Worm (Caenorhabditis elegans): ENCODE results near the gene Y39G8C.2.
A peak's percentile ranks its signal among the peaks of the same experiment; 100 is the strongest.

The Y39G8C.2 gene

DNA sequence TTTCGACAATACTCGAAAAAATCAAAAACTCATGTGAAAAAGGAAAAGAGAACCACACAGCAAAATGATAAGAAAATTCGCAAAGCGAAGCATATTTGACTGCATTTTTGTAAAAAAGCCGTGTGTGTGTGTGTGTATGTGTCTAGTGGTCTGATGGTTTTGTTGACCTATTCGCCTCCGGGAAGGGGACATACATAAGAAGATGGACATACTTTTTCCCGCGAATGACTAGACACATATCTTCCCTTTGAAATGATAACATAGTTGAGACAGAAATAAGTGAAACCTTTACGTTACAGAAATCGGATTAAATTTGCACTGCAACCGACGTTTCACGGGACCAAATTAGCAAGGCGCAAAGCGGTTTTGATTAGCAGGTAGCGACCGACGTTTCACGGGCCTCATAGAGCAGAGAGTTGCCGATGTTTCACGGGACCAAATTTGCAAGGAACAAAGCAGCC is 45.9 kb downstream of the Y39G8C.2 start (continued):
- no peak for TF ChIP-seq rnt-1 (tag; optimal IDR thresholded peaks at IDR 0.05)
- no peak for TF ChIP-seq Y116A8C.19 (tag; optimal IDR thresholded peaks at IDR 0.05; ENCODE audit: borderline replicate concordance)
- no peak for TF ChIP-seq unc-86 (tag; optimal IDR thresholded peaks at IDR 0.05)
- TF ChIP-seq elt-2 (tag; optimal IDR thresholded peaks at IDR 0.05) = peak; percentile 54
- TF ChIP-seq pqm-1 (tag; optimal IDR thresholded peaks at IDR 0.05) = no peak
- TF ChIP-seq efl-3 (GFP tag; optimal IDR thresholded peaks at IDR 0.05) = no peak
- no peak for TF ChIP-seq lir-3 (tag; optimal IDR thresholded peaks at IDR 0.05; ENCODE audit: poor library complexity)
- TF ChIP-seq blmp-1 (tag; optimal IDR thresholded peaks at IDR 0.05) = peak; percentile 56
- TF ChIP-seq ceh-82 (tag; optimal IDR thresholded peaks at IDR 0.05) = no peak
- TF ChIP-seq lsy-2 (tag; optimal IDR thresholded peaks at IDR 0.05) = no peak
- TF ChIP-seq snpc-4 (tag; optimal IDR thresholded peaks at IDR 0.05) = peak; percentile 52
- TF ChIP-seq efl-1 (optimal IDR thresholded peaks at IDR 0.05) = no peak
- TF ChIP-seq efl-1 (GFP tag; optimal IDR thresholded peaks at IDR 0.05 in 1 of 2) = peak in 1 of 2 experiments; percentile 77
- no peak for TF ChIP-seq nhr-76 (tag; optimal IDR thresholded peaks at IDR 0.05)
- no peak for TF ChIP-seq mep-1 (tag; optimal IDR thresholded peaks at IDR 0.05)
- peak in 1 of 2 experiments; percentile 24 for TF ChIP-seq mdl-1 (tag; optimal IDR thresholded peaks at IDR 0.05)
- TF ChIP-seq lin-39 (tag; optimal IDR thresholded peaks at IDR 0.05) = no peak

DNA sequence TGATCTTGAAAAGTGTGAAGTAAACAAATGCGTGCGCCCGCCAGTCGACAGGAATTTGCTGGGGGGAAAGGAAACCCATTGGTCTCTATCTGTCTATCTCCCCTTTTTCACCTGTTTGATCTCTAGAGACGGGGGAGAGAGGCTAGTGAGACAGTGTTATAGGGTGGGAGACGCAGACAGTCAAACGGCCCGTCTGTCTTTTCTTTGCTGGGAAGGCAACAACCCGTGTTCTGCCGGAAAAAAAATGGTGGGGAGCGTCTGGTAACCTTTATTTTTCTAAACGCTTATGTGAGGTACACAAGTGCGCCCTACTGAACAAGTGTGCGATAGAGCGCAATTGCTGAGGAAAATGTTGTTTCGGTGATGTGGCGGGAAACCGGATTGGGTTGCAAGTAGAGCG is 46.9 kb downstream of the Y39G8C.2 start:
- TF ChIP-seq ceh-90 (tag; optimal IDR thresholded peaks at IDR 0.05) = no peak
- TF ChIP-seq nhr-76 (tag; optimal IDR thresholded peaks at IDR 0.05) = no peak
- TF ChIP-seq nhr-77 (tag; optimal IDR thresholded peaks at IDR 0.05) = peak; percentile 91
- no peak for TF ChIP-seq C34B4.2 (tag; optimal IDR thresholded peaks at IDR 0.05)
- peak; percentile 12 for TF ChIP-seq efl-3 (GFP tag; optimal IDR thresholded peaks at IDR 0.05)
- TF ChIP-seq jun-1 (tag; optimal IDR thresholded peaks at IDR 0.05) = peak; percentile 75
- peak in 1 of 2 experiments; percentile 82 for TF ChIP-seq mdl-1 (tag; optimal IDR thresholded peaks at IDR 0.05)
- TF ChIP-seq dsc-1 (tag; optimal IDR thresholded peaks at IDR 0.05) = no peak
- TF ChIP-seq lin-14 (GFP tag; optimal IDR thresholded peaks at IDR 0.05) = peak; percentile 92
- TF ChIP-seq unc-130 (tag; optimal IDR thresholded peaks at IDR 0.05) = peak; percentile 48
- peak; percentile 66 for TF ChIP-seq tbx-2 (tag; optimal IDR thresholded peaks at IDR 0.05)
- peak; percentile 80 for TF ChIP-seq nhr-19 (GFP tag; conservative IDR thresholded peaks at IDR 0.05)
- TF ChIP-seq ceh-82 (tag; optimal IDR thresholded peaks at IDR 0.05) = peak in 1 of 3 experiments; percentile 15
- peak; percentile 41 for TF ChIP-seq xbp-1 (tag; optimal IDR thresholded peaks at IDR 0.05)
- no peak for TF ChIP-seq fkh-10 (GFP tag; optimal IDR thresholded peaks at IDR 0.05)
- peak; percentile 24 for TF ChIP-seq fkh-8 (tag; optimal IDR thresholded peaks at IDR 0.05)
- peak; percentile 11 for TF ChIP-seq F16B12.6 (tag; optimal IDR thresholded peaks at IDR 0.05)
- no peak for TF ChIP-seq zip-4 (GFP tag; optimal IDR thresholded peaks at IDR 0.05)
- TF ChIP-seq C16A3.4 (tag; optimal IDR thresholded peaks at IDR 0.05) = peak; percentile 32
- TF ChIP-seq ceh-63 (GFP tag; optimal IDR thresholded peaks at IDR 0.05) = no peak
- no peak for TF ChIP-seq hlh-4 (tag; optimal IDR thresholded peaks at IDR 0.05)
- peak in 4 of 6 experiments; percentile 3 to 65 (median 62) for TF ChIP-seq elt-3 (tag; optimal IDR thresholded peaks at IDR 0.05)
- TF ChIP-seq lin-13 (GFP tag; optimal IDR thresholded peaks at IDR 0.05) = peak; percentile 55
- peak; percentile 68 for TF ChIP-seq rnt-1 (tag; optimal IDR thresholded peaks at IDR 0.05)
- peak; percentile 82 for TF ChIP-seq nhr-90 (tag; optimal IDR thresholded peaks at IDR 0.05; ENCODE audit: poor library complexity)
- no peak for TF ChIP-seq aly-2 (tag; optimal IDR thresholded peaks at IDR 0.05)
- TF ChIP-seq nhr-20 (tag; optimal IDR thresholded peaks at IDR 0.05) = peak; percentile 91
- no peak for TF ChIP-seq hpl-2 (GFP tag; optimal IDR thresholded peaks at IDR 0.05)
- no peak for TF ChIP-seq hlh-17 (GFP tag; optimal IDR thresholded peaks at IDR 0.05; ENCODE audit: borderline replicate concordance)
- peak; percentile 60 for TF ChIP-seq swsn-7 (tag; optimal IDR thresholded peaks at IDR 0.05)
- TF ChIP-seq skn-1 (tag; optimal IDR thresholded peaks at IDR 0.05) = peak; percentile 51
- peak; percentile 97 for TF ChIP-seq nhr-85 (tag)
- peak in 1 of 2 experiments; percentile 4 for TF ChIP-seq ztf-11 (tag; optimal IDR thresholded peaks at IDR 0.05)
- peak; percentile 41; the same call in 1 of the 2 replicates for TF ChIP-seq grh-1 (GFP tag; IDR thresholded peaks at IDR 0.05)
- TF ChIP-seq tlp-1 (tag; optimal IDR thresholded peaks at IDR 0.05) = no peak
- TF ChIP-seq lin-15B (tag; optimal IDR thresholded peaks at IDR 0.05) = peak; percentile 0
- TF ChIP-seq Y116A8C.19 (tag; optimal IDR thresholded peaks at IDR 0.05; ENCODE audit: borderline replicate concordance) = no peak
- no peak for TF ChIP-seq ceh-8 (GFP tag; optimal IDR thresholded peaks at IDR 0.05)
- peak; percentile 80 for TF ChIP-seq mep-1 (tag; optimal IDR thresholded peaks at IDR 0.05)
- peak; percentile 55 to 62 for TF ChIP-seq efl-1 (optimal IDR thresholded peaks at IDR 0.05)
- TF ChIP-seq efl-1 (GFP tag; optimal IDR thresholded peaks at IDR 0.05 in 1 of 2) = peak; percentile 59 to 96
- TF ChIP-seq lin-35 (GFP tag; optimal IDR thresholded peaks at IDR 0.05) = peak; percentile 43 to 79
